Fruit fly (Drosophila melanogaster): ENCODE data around the gene CG10163.

Gene CG10163

dm6 chr3L:6266321-6266720 is 7.8 kb upstream of the CG10163 start (continued):
- TF ChIP-seq CG17568 (GFP tag; optimal IDR thresholded peaks at IDR 0.05) (no peak), Elba2 (GFP tag; optimal IDR thresholded peaks at IDR 0.05) (no peak), Neu2 (GFP tag; optimal IDR thresholded peaks at IDR 0.05; ENCODE audit: borderline replicate concordance) (no peak), grn (GFP tag; optimal IDR thresholded peaks at IDR 0.05) (no peak), Hr51 (GFP tag; optimal IDR thresholded peaks at IDR 0.05) (peak in 1 of 2 experiments; percentile 8), ci (GFP tag; IDR thresholded peaks at IDR 0.05) (0 out of 3 replicates have a peak, but pooled peaks have one; percentile 51), sr (GFP tag; IDR thresholded peaks at IDR 0.05) (no peak), CG8388 (GFP tag; optimal IDR thresholded peaks at IDR 0.05) (no peak), Drgx (GFP tag; IDR thresholded peaks at IDR 0.05) (peak; percentile 81), disco-r (GFP tag; optimal IDR thresholded peaks at IDR 0.05) (no peak), Fer1 (GFP tag; optimal IDR thresholded peaks at IDR 0.05) (no peak), CG13424 (tag; optimal IDR thresholded peaks at IDR 0.05) (no peak), sug (tag; optimal IDR thresholded peaks at IDR 0.05) (no peak), nerfin-2 (GFP tag; IDR thresholded peaks at IDR 0.05; ENCODE audit: partially characterized antibody) (no peak), Lim3 (GFP tag; IDR thresholded peaks at IDR 0.05) (no peak), CG14710 (tag; optimal IDR thresholded peaks at IDR 0.05) (no peak), lov (optimal IDR thresholded peaks at IDR 0.05) (no peak), lov (GFP tag; IDR thresholded peaks at IDR 0.05) (no peak), exex (tag; optimal IDR thresholded peaks at IDR 0.05) (no peak), CG17912 (GFP tag; optimal IDR thresholded peaks at IDR 0.05) (no peak), bsh (GFP tag; optimal IDR thresholded peaks at IDR 0.05) (peak in 1 of 2 experiments; percentile 79), vfl (GFP tag; optimal IDR thresholded peaks at IDR 0.05) (no peak), gcm (GFP tag; optimal IDR thresholded peaks at IDR 0.05) (no peak), nom (GFP tag; optimal IDR thresholded peaks at IDR 0.05) (peak; percentile 19), danr (GFP tag; IDR thresholded peaks at IDR 0.05) (no peak), aop (GFP tag; IDR thresholded peaks at IDR 0.05) (no peak), ewg (GFP tag; optimal IDR thresholded peaks at IDR 0.05) (no peak), Chrac-16 (GFP tag; optimal IDR thresholded peaks at IDR 0.05) (no peak), BtbVII (GFP tag; optimal IDR thresholded peaks at IDR 0.05) (no peak), btn (GFP tag; optimal IDR thresholded peaks at IDR 0.05) (no peak), ranshi (GFP tag; IDR thresholded peaks at IDR 0.05) (no peak), cwo (GFP tag; optimal IDR thresholded peaks at IDR 0.05) (no peak), Pdp1 (GFP tag; optimal IDR thresholded peaks at IDR 0.05) (peak in 1 of 2 experiments; percentile 61), CG4424 (GFP tag; optimal IDR thresholded peaks at IDR 0.05) (no peak), CG8359 (GFP tag; optimal IDR thresholded peaks at IDR 0.05; ENCODE audit: borderline replicate concordance) (no peak), Six4 (GFP tag; optimal IDR thresholded peaks at IDR 0.05) (no peak), seq (GFP tag; IDR thresholded peaks at IDR 0.05) (no peak), eyg (GFP tag; optimal IDR thresholded peaks at IDR 0.05) (no peak), CG12236 (GFP tag; optimal IDR thresholded peaks at IDR 0.05) (no peak), al (GFP tag; IDR thresholded peaks at IDR 0.05) (no peak), Xbp1 (GFP tag; optimal IDR thresholded peaks at IDR 0.05) (no peak), ATbp (GFP tag; optimal IDR thresholded peaks at IDR 0.05) (no peak), dmrt11E (tag; optimal IDR thresholded peaks at IDR 0.05) (no peak), Bteb2 (GFP tag; optimal IDR thresholded peaks at IDR 0.05) (no peak), jumu (GFP tag; optimal IDR thresholded peaks at IDR 0.05) (no peak), pfk (GFP tag; optimal IDR thresholded peaks at IDR 0.05) (no peak), luna (GFP tag; optimal IDR thresholded peaks at IDR 0.05) (no peak), pum (GFP tag; optimal IDR thresholded peaks at IDR 0.05) (no peak), BEAF-32 (GFP tag; optimal IDR thresholded peaks at IDR 0.05) (no peak), cg (GFP tag; optimal IDR thresholded peaks at IDR 0.05) (no peak), so (GFP tag; IDR thresholded peaks at IDR 0.05) (no peak)
